Worm (Caenorhabditis elegans): ENCODE measurements around the gene H11E01.3.
A peak's percentile ranks its signal among the peaks of the same experiment; 100 is the strongest.

The H11E01.3 gene

ce11 chrX:1643442-1644096, 38.9 kb downstream of the H11E01.3 start (continued):
- TF ChIP-seq snpc-3.4 (tag; optimal IDR thresholded peaks at IDR 0.05): peak; percentile 56
- TF ChIP-seq sdz-38 (tag; optimal IDR thresholded peaks at IDR 0.05): no peak
- no peak for TF ChIP-seq nhr-27 (tag; optimal IDR thresholded peaks at IDR 0.05)
- no peak for TF ChIP-seq akir-1 (GFP tag; optimal IDR thresholded peaks at IDR 0.05)
- TF ChIP-seq snpc-1.1 (tag; optimal IDR thresholded peaks at IDR 0.05; ENCODE audit: insufficient read depth): peak; percentile 34

- TF ChIP-seq sea-2 (GFP tag; IDR thresholded peaks at IDR 0.05) (no peak), repo-1 (tag; optimal IDR thresholded peaks at IDR 0.05) (no peak), hmg-20 (GFP tag; IDR thresholded peaks at IDR 0.05) (no peak), rpc-1 (optimal IDR thresholded peaks at IDR 0.05) (no peak), rpc-1 (tag; optimal IDR thresholded peaks at IDR 0.05) (no peak), egl-44 (GFP tag; IDR thresholded peaks at IDR 0.05) (no peak), ztf-28 (GFP tag; IDR thresholded peaks at IDR 0.05) (no peak), F52B5.7 (tag; optimal IDR thresholded peaks at IDR 0.05) (no peak), cebp-2 (GFP tag; IDR thresholded peaks at IDR 0.05) (no peak), B0336.3 (GFP tag; IDR thresholded peaks at IDR 0.05) (no peak), pha-4 (tag; optimal IDR thresholded peaks at IDR 0.05) (no peak), bed-2 (GFP tag; IDR thresholded peaks at IDR 0.05) (no peak), zim-3 (tag; optimal IDR thresholded peaks at IDR 0.05) (no peak), snpc-3.4 (tag; optimal IDR thresholded peaks at IDR 0.05) (no peak)
Observed at ce11 chrX:1651668-1652067, 47.0 kb downstream of the H11E01.3 start, which contains the start of gene ZK380.4. Gene ZK380.4 (minus strand): TSS chrX:1651994.

- peak; percentile 35 for TF ChIP-seq rpc-1 (optimal IDR thresholded peaks at IDR 0.05)
- peak; percentile 67 for TF ChIP-seq rpc-1 (tag; optimal IDR thresholded peaks at IDR 0.05)
- peak; percentile 25 for TF ChIP-seq B0261.1 (tag; optimal IDR thresholded peaks at IDR 0.05)
- TF ChIP-seq T07F8.4 (tag; optimal IDR thresholded peaks at IDR 0.05): no peak
Observed at ce11 chrX:1654146-1654545, 49.4 kb downstream of the H11E01.3 start, which contains the start of gene ZK380.6. Gene ZK380.6 (plus strand): TSS chrX:1654446.

- no peak for TF ChIP-seq ztf-22 (GFP tag; optimal IDR thresholded peaks at IDR 0.05)
- TF ChIP-seq B0336.3 (GFP tag; IDR thresholded peaks at IDR 0.05): no peak
- TF ChIP-seq madf-8 (GFP tag; conservative IDR thresholded peaks at IDR 0.05): no peak
- no peak for TF ChIP-seq athp-1 (tag; optimal IDR thresholded peaks at IDR 0.05)
- no peak for TF ChIP-seq hsf-1 (GFP tag; IDR thresholded peaks at IDR 0.05)
- TF ChIP-seq aptf-3 (GFP tag; IDR thresholded peaks at IDR 0.05): no peak
Observed at ce11 chrX:1655207-1655606, 50.5 kb downstream of the H11E01.3 start, which contains the start of gene tbx-32. Gene tbx-32 (plus strand): TSS chrX:1655507.

ce11 chrX:1664925-1665324, 60.2 kb downstream of the H11E01.3 start, which contains the start of gene R09H3.2:
Gene R09H3.2 (minus strand): TSS chrX:1665025.
- TF ChIP-seq ztf-26 (tag; optimal IDR thresholded peaks at IDR 0.05) (no peak), die-1 (tag; optimal IDR thresholded peaks at IDR 0.05) (no peak), F10E7.11 (tag; optimal IDR thresholded peaks at IDR 0.05) (no peak), rec-8 (tag; optimal IDR thresholded peaks at IDR 0.05) (no peak), pha-4 (tag; optimal IDR thresholded peaks at IDR 0.05) (no peak), him-1 (tag; optimal IDR thresholded peaks at IDR 0.05) (no peak), lin-40 (tag; optimal IDR thresholded peaks at IDR 0.05) (no peak), T26A5.8 (tag; optimal IDR thresholded peaks at IDR 0.05) (no peak), chd-7 (tag; optimal IDR thresholded peaks at IDR 0.05) (no peak), hsf-1 (GFP tag; IDR thresholded peaks at IDR 0.05) (no peak), F33H1.4 (GFP tag; IDR thresholded peaks at IDR 0.05) (no peak), B0261.1 (tag; optimal IDR thresholded peaks at IDR 0.05) (no peak), atf-7 (tag; optimal IDR thresholded peaks at IDR 0.05) (no peak), ceh-58 (GFP tag; IDR thresholded peaks at IDR 0.05) (no peak), somi-1 (GFP tag; optimal IDR thresholded peaks at IDR 0.05) (no peak), unc-62 (GFP tag; optimal IDR thresholded peaks at IDR 0.05) (no peak), sea-2 (GFP tag; IDR thresholded peaks at IDR 0.05) (no peak), mes-4 (tag; optimal IDR thresholded peaks at IDR 0.05) (no peak)

Data from whole organism, young adult.